Worm (Caenorhabditis elegans) whole organism, late embryonic: ENCODE measurements around the gene W05H9.4.
A peak's percentile ranks its signal among the peaks of the same experiment; 100 is the strongest.

Experiments
- C08G9.2 ChIP-seq: sonication (generic microtip); optimal IDR thresholded peaks from 2 replicates; lab custom pipeline; 2016; ENCODE audit warnings: mild to moderate bottlenecking, missing genetic modification characterization, moderate library complexity, missing compliant biosample characterization
- C38D4.7 ChIP-seq: fragments of 200-800 bp; sonication (Bioruptor generic); optimal IDR thresholded peaks from 2 replicates; lab custom pipeline; 2018; ENCODE audit warnings: mild to moderate bottlenecking, missing genetic modification characterization, moderate library complexity, missing compliant biosample characterization
- F13H6.1 ChIP-seq: sonication (generic microtip); optimal IDR thresholded peaks from 2 replicates; lab custom pipeline; 2016; ENCODE audit warnings: missing genetic modification characterization, missing compliant biosample characterization
- K02D7.2 ChIP-seq: sonication (generic microtip); optimal IDR thresholded peaks from 2 replicates; lab custom pipeline; 2017; ENCODE audit warnings: mild to moderate bottlenecking, missing genetic modification characterization, missing compliant biosample characterization
- ahr-1 ChIP-seq: sonication (generic microtip); optimal IDR thresholded peaks from 2 replicates; lab custom pipeline; 2016; ENCODE audit warnings: missing genetic modification characterization, missing compliant biosample characterization
- ceh-18 ChIP-seq: sonication (generic microtip); optimal IDR thresholded peaks from 2 replicates; lab custom pipeline; 2016; ENCODE audit warnings: missing genetic modification characterization, missing compliant biosample characterization
- ceh-19 ChIP-seq: fragments of 200-800 bp; sonication (Bioruptor generic); optimal IDR thresholded peaks from 2 replicates; lab custom pipeline; 2018; ENCODE audit warnings: mild to moderate bottlenecking, missing genetic modification characterization, missing compliant biosample characterization
- ceh-2 ChIP-seq: sonication (generic microtip); optimal IDR thresholded peaks from 2 replicates; lab custom pipeline; 2016; ENCODE audit warnings: missing genotype, missing genetic modification characterization, missing compliant biosample characterization
- ceh-22 ChIP-seq: sonication (generic microtip); optimal IDR thresholded peaks from 2 replicates; lab custom pipeline; 2017; ENCODE audit warnings: missing biosample characterization, missing genetic modification characterization
- ceh-24 ChIP-seq: sonication (generic microtip); optimal IDR thresholded peaks from 2 replicates; lab custom pipeline; 2016; ENCODE audit warnings: mild to moderate bottlenecking, missing genetic modification characterization, missing compliant biosample characterization
- ceh-30 ChIP-seq: fragments of 150-350 bp; optimal IDR thresholded peaks from 2 replicates; lab custom pipeline; 2014; ENCODE audit warnings: missing biosample characterization, missing genetic modification characterization
- ceh-31 ChIP-seq: sonication (generic microtip); optimal IDR thresholded peaks from 2 replicates; lab custom pipeline; 2016; ENCODE audit warnings: missing genetic modification characterization, missing compliant biosample characterization
- ceh-34 ChIP-seq: sonication (generic microtip); optimal IDR thresholded peaks from 2 replicates; lab custom pipeline; 2016; ENCODE audit warnings: mild to moderate bottlenecking, missing genetic modification characterization, missing compliant biosample characterization
- ceh-45 ChIP-seq: fragments of 200-800 bp; sonication (Bioruptor generic); IDR thresholded peaks from 2 replicates; pipeline ENCODE4 v1.3.6; 2022; ENCODE audit warnings: missing genetic modification reagents, missing genetic modification characterization, missing compliant biosample characterization
- ceh-48 ChIP-seq: sonication (generic microtip); optimal IDR thresholded peaks from 2 replicates; lab custom pipeline; 2016; ENCODE audit warnings: missing genetic modification characterization, inconsistent platforms, missing compliant biosample characterization
- ceh-6 ChIP-seq: fragments of 200-800 bp; sonication (Bioruptor generic); optimal IDR thresholded peaks from 2 replicates; lab custom pipeline; 2018; ENCODE audit warnings: mild to moderate bottlenecking, missing genetic modification characterization, missing compliant biosample characterization
- ceh-9 ChIP-seq: sonication (generic microtip); optimal IDR thresholded peaks from 2 replicates; lab custom pipeline; 2016; ENCODE audit warnings: mild to moderate bottlenecking, missing genetic modification characterization, inconsistent platforms, missing compliant biosample characterization
- che-1 ChIP-seq: sonication (generic microtip); optimal IDR thresholded peaks from 2 replicates; lab custom pipeline; 2016; ENCODE audit warnings: mild to moderate bottlenecking, missing genetic modification characterization, missing compliant biosample characterization
- dmd-4 ChIP-seq: sonication (generic microtip); optimal IDR thresholded peaks from 2 replicates; lab custom pipeline; 2016; ENCODE audit warnings: borderline replicate concordance, missing genetic modification characterization, missing compliant biosample characterization
- ets-4 ChIP-seq: sonication (generic microtip); optimal IDR thresholded peaks from 2 replicates; lab custom pipeline; 2016; ENCODE audit warnings: missing genetic modification characterization, missing compliant biosample characterization
- fax-1 ChIP-seq: sonication (generic microtip); optimal IDR thresholded peaks from 2 replicates; lab custom pipeline; 2016; ENCODE audit warnings: missing genotype, missing genetic modification characterization, missing compliant biosample characterization
- fkh-10 ChIP-seq: fragments of 150-350 bp; optimal IDR thresholded peaks from 2 replicates; lab custom pipeline; 2014; ENCODE audit warnings: missing biosample characterization, missing genetic modification reagents, missing genetic modification characterization
- fkh-6 ChIP-seq: sonication (generic microtip); optimal IDR thresholded peaks from 2 replicates; lab custom pipeline; 2016; ENCODE audit warnings: missing genetic modification characterization, missing compliant biosample characterization
- hlh-13 ChIP-seq: fragments of 200-800 bp; sonication (Bioruptor generic); optimal IDR thresholded peaks from 2 replicates; lab custom pipeline; 2018; ENCODE audit warnings: mild to moderate bottlenecking, missing genetic modification characterization, missing compliant biosample characterization
- hlh-15 ChIP-seq: sonication (generic microtip); optimal IDR thresholded peaks from 2 replicates; lab custom pipeline; 2016; ENCODE audit warnings: missing genetic modification characterization, missing compliant biosample characterization
- hlh-30 ChIP-seq: sonication (generic microtip); optimal IDR thresholded peaks from 2 replicates; lab custom pipeline; 2017; ENCODE audit warnings: antibody characterized with exemption, missing genetic modification characterization, missing compliant biosample characterization; ENCODE audit not compliant: insufficient read depth
- hlh-6 ChIP-seq: sonication (generic microtip); optimal IDR thresholded peaks from 2 replicates; lab custom pipeline; 2016; ENCODE audit warnings: missing genotype, missing genetic modification characterization, missing compliant biosample characterization
- lim-6 ChIP-seq: sonication (generic microtip); optimal IDR thresholded peaks from 2 replicates; lab custom pipeline; 2016; ENCODE audit warnings: missing genetic modification characterization, missing compliant biosample characterization
- lin-11 ChIP-seq: fragments of 200-800 bp; sonication (Bioruptor generic); optimal IDR thresholded peaks from 2 replicates; lab custom pipeline; 2018; ENCODE audit warnings: mild to moderate bottlenecking, missing genetic modification characterization, missing compliant biosample characterization
- madf-2 ChIP-seq: sonication (generic microtip); optimal IDR thresholded peaks from 2 replicates; lab custom pipeline; 2017; ENCODE audit warnings: missing genetic modification characterization, missing compliant biosample characterization
- nhr-11 ChIP-seq: fragments of 150-350 bp; optimal IDR thresholded peaks from 2 replicates; lab custom pipeline; 2014; ENCODE audit warnings: missing biosample characterization, missing genetic modification characterization
- nhr-232 ChIP-seq: sonication (generic microtip); optimal IDR thresholded peaks from 2 replicates; lab custom pipeline; 2016; ENCODE audit warnings: missing genetic modification characterization, missing compliant biosample characterization
- npax-4 ChIP-seq: sonication (generic microtip); optimal IDR thresholded peaks from 2 replicates; lab custom pipeline; 2016; ENCODE audit warnings: missing genetic modification characterization, missing compliant biosample characterization
- odd-2 ChIP-seq: sonication (generic microtip); optimal IDR thresholded peaks from 2 replicates; lab custom pipeline; 2017; ENCODE audit warnings: antibody characterized with exemption, mild to moderate bottlenecking, missing genetic modification characterization, missing compliant biosample characterization
- pat-9 ChIP-seq: fragments of 200-800 bp; sonication (Bioruptor generic); optimal IDR thresholded peaks from 2 replicates; lab custom pipeline; 2018; ENCODE audit warnings: mild to moderate bottlenecking, missing genetic modification characterization, moderate library complexity, missing compliant biosample characterization
- pax-1 ChIP-seq: fragments of 150-350 bp; optimal IDR thresholded peaks from 2 replicates; lab custom pipeline; 2014; ENCODE audit warnings: missing biosample characterization, missing genetic modification characterization
- pha-2 ChIP-seq: sonication (generic microtip); optimal IDR thresholded peaks from 2 replicates; lab custom pipeline; 2017; ENCODE audit warnings: mild to moderate bottlenecking, missing genetic modification characterization, missing compliant biosample characterization
- pha-4 ChIP-seq: fragments of 150-350 bp; optimal IDR thresholded peaks from 2 replicates; lab custom pipeline; 2018; ENCODE audit warnings: missing biosample characterization, missing genetic modification reagents, missing genetic modification characterization
- pqm-1 ChIP-seq: sonication (generic microtip); optimal IDR thresholded peaks from 2 replicates; lab custom pipeline; 2016; ENCODE audit warnings: missing genetic modification characterization, missing compliant biosample characterization
- ref-2 ChIP-seq: sonication (generic microtip); optimal IDR thresholded peaks from 2 replicates; lab custom pipeline; 2016; ENCODE audit warnings: missing genetic modification characterization, missing compliant biosample characterization
- rnt-1 ChIP-seq: sonication (generic microtip); optimal IDR thresholded peaks from 2 replicates; lab custom pipeline; 2016; ENCODE audit warnings: missing genetic modification characterization, missing compliant biosample characterization
- sox-2 ChIP-seq: fragments of 200-800 bp; sonication (Bioruptor generic); IDR thresholded peaks from 2 replicates; pipeline ENCODE4 v1.3.6; 2022; ENCODE audit warnings: missing genetic modification reagents, missing genetic modification characterization, missing compliant biosample characterization
- sox-4 ChIP-seq: sonication (generic microtip); optimal IDR thresholded peaks from 2 replicates; lab custom pipeline; 2017; ENCODE audit warnings: mild to moderate bottlenecking, missing genetic modification characterization, inconsistent platforms, missing compliant biosample characterization
- syd-9 ChIP-seq: sonication (generic microtip); optimal IDR thresholded peaks from 2 replicates; lab custom pipeline; 2016; ENCODE audit warnings: mild to moderate bottlenecking, missing genetic modification characterization, moderate library complexity, missing compliant biosample characterization
- tbx-7 ChIP-seq: sonication (generic microtip); optimal IDR thresholded peaks from 2 replicates; lab custom pipeline; 2016; ENCODE audit warnings: missing genotype, missing genetic modification characterization, missing compliant biosample characterization
- unc-3 ChIP-seq, 2 experiments: fragments of 200-800 bp in 1 of 2; sonication (Bioruptor generic) in 1 of 2; sonication (generic microtip) in 1 of 2; conservative IDR thresholded peaks in 1 of 2; optimal IDR thresholded peaks in 1 of 2; 2 replicates each; pipeline versions ENCODE4 v1.3.6 to Lab custom; 2016 to 2022; ENCODE audit warnings: missing compliant biosample characterization in 2 of 2, missing genetic modification characterization in 2 of 2, missing genetic modification reagents in 1 of 2
- unc-42 ChIP-seq: sonication (generic microtip); optimal IDR thresholded peaks from 2 replicates; lab custom pipeline; 2016; ENCODE audit warnings: missing genotype, missing genetic modification characterization, missing compliant biosample characterization
- unc-86 ChIP-seq: sonication (generic microtip); optimal IDR thresholded peaks from 2 replicates; lab custom pipeline; 2016; ENCODE audit warnings: missing genetic modification characterization, missing compliant biosample characterization
- zip-5 ChIP-seq: sonication (generic microtip); optimal IDR thresholded peaks from 2 replicates; lab custom pipeline; 2016; ENCODE audit warnings: missing genetic modification characterization, missing compliant biosample characterization

The W05H9.4 gene

DNA sequence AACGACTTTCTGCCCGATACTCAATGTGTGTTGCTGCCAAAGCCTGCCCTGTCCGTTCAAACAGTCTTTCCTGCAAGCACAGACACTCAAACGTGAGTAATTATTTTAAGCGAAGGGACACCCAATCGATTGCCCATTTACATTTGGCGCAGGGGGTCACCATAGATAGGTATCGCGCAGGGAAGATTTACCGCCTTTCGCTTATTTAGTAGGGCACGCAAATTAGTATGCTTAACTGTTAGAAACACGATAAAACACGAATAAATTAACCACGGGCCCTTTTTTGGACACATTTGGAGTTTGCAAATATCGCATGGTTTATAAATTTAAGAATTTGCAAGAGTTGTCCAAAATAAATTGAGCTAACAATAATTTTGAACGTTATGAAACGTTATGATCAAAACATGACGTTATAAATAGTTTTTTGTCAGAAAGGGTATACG, 33.0 kb downstream of the W05H9.4 start (continued):
- TF ChIP-seq ceh-22 (tag; lab: Kevin White, UChicago): peak; percentile 92
- TF ChIP-seq sox-2 (GFP tag; lab: Robert Waterston, UW): peak; percentile 64
- peak; percentile 87 for TF ChIP-seq fkh-10 (GFP tag; lab: Kevin White, UChicago)
- TF ChIP-seq rnt-1: peak; percentile 96
- TF ChIP-seq nhr-232: no peak
- peak; percentile 97 for TF ChIP-seq ceh-48
- peak; percentile 97 for TF ChIP-seq ref-2 (tag; lab: Kevin White, UChicago)
- peak; percentile 78 for TF ChIP-seq dmd-4 (tag; lab: Kevin White, UChicago)
- peak; percentile 51 for TF ChIP-seq lim-6
- TF ChIP-seq ceh-34 (tag; lab: Kevin White, UChicago): peak; percentile 93
- TF ChIP-seq zip-5 (tag; lab: Kevin White, UChicago): no peak
- peak; percentile 70 for TF ChIP-seq tbx-7 (tag; lab: Kevin White, UChicago)
- TF ChIP-seq npax-4 (tag; lab: Kevin White, UChicago): peak; percentile 30
- TF ChIP-seq ceh-19 (GFP tag; lab: Kevin White, UChicago): peak; percentile 52
- peak; percentile 73 for TF ChIP-seq F13H6.1 (tag; lab: Kevin White, UChicago)
- peak; percentile 93 for TF ChIP-seq ceh-2 (tag; lab: Kevin White, UChicago)
- peak; percentile 74 for TF ChIP-seq nhr-11
- peak; percentile 73 for TF ChIP-seq fkh-6
- TF ChIP-seq hlh-15 (tag; lab: Kevin White, UChicago): peak; percentile 54
- peak; percentile 66 for TF ChIP-seq ceh-6 (GFP tag; lab: Kevin White, UChicago)
- TF ChIP-seq ahr-1: peak; percentile 61
- TF ChIP-seq pha-2 (tag; lab: Kevin White, UChicago): peak; percentile 6
- peak; percentile 69 for TF ChIP-seq sox-4 (tag; lab: Kevin White, UChicago)
- TF ChIP-seq che-1 (tag; lab: Kevin White, UChicago): no peak
- TF ChIP-seq pax-1: peak; percentile 93
- TF ChIP-seq C38D4.7 (GFP tag; lab: Kevin White, UChicago): peak; percentile 21
- TF ChIP-seq ceh-31 (tag; lab: Kevin White, UChicago): peak; percentile 98
- TF ChIP-seq ceh-24 (tag; lab: Kevin White, UChicago): no peak
- TF ChIP-seq ceh-9: no peak
- peak; percentile 8 for TF ChIP-seq odd-2 (tag; lab: Kevin White, UChicago)
- peak; percentile 37 for TF ChIP-seq hlh-13 (GFP tag; lab: Kevin White, UChicago)
- peak; percentile 66 for TF ChIP-seq fax-1 (tag; lab: Kevin White, UChicago)
- peak; percentile 100 for TF ChIP-seq ceh-18
- no peak for TF ChIP-seq K02D7.2 (tag; lab: Kevin White, UChicago)
- peak; percentile 75 for TF ChIP-seq pat-9 (tag; lab: Kevin White, UChicago)
- peak; percentile 80 for TF ChIP-seq ets-4 (tag; lab: Kevin White, UChicago)
- TF ChIP-seq ceh-45 (GFP tag; lab: Robert Waterston, UW): peak; percentile 63; the same call in 1 of the 2 replicates
- peak; percentile 89 for TF ChIP-seq unc-86 (tag; lab: Kevin White, UChicago)
- peak; percentile 83 for TF ChIP-seq madf-2 (tag; lab: Kevin White, UChicago)
- TF ChIP-seq hlh-30: peak; percentile 78
- peak; percentile 94 for TF ChIP-seq ceh-30 (tag; lab: Kevin White, UChicago)
- peak; percentile 91 for TF ChIP-seq pqm-1 (tag; lab: Kevin White, UChicago)
- TF ChIP-seq unc-42 (tag; lab: Kevin White, UChicago): peak; percentile 98
- TF ChIP-seq pha-4: no peak
- TF ChIP-seq lin-11 (tag; lab: Kevin White, UChicago): peak; percentile 53
- peak; percentile 78 for TF ChIP-seq C08G9.2 (tag; lab: Kevin White, UChicago)
- TF ChIP-seq hlh-6 (tag; lab: Kevin White, UChicago): peak; percentile 71
- 0 out of 2 replicates have a peak, but pooled peaks have one; percentile 27 for TF ChIP-seq unc-3 (GFP tag; conservative IDR thresholded peaks at IDR 0.05; lab: Robert Waterston, UW)
- TF ChIP-seq unc-3 (tag; optimal IDR thresholded peaks at IDR 0.05; lab: Kevin White, UChicago): peak; percentile 76
- peak; percentile 70 for TF ChIP-seq syd-9
